Worm (Caenorhabditis elegans): ENCODE results near the gene alp-1.

DNA sequence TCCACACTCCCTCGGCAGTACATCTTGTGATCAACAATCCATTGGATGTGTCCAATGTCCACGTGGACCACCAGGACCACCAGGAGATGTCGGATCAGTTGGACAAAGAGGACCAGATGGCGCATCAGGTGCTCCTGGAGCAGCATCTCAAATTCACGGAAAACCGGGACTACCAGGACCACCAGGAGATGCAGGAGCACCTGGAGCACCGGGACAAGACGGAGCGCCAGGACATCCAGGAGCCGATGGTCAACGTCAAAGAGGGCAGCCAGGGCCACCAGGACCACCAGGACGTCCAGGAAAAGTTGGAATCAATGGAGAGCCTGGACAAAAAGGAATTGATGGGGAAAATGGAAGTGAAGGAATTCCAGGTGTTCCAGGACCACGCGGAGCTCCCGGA is 3.3 kb upstream of the alp-1 start:
- no peak for TF ChIP-seq lin-39 (tag; optimal IDR thresholded peaks at IDR 0.05)
- TF ChIP-seq elt-3 (tag; optimal IDR thresholded peaks at IDR 0.05) = no peak
- no peak for TF ChIP-seq nhr-77 (tag; optimal IDR thresholded peaks at IDR 0.05)
- no peak for TF ChIP-seq R02D3.7 (tag; optimal IDR thresholded peaks at IDR 0.05)

Measured in whole organism, L2 larva.